Fruit fly (Drosophila melanogaster): ENCODE data around the gene Ca-alpha1T.

- TF ChIP-seq esg (GFP tag; conservative IDR thresholded peaks at IDR 0.05), result no peak; the same call in 1 of the 2 replicates
- peak; percentile 8 for TF ChIP-seq nerfin-1 (tag; optimal IDR thresholded peaks at IDR 0.05)
- TF ChIP-seq CG3995 (GFP tag; optimal IDR thresholded peaks at IDR 0.05), result no peak
- TF ChIP-seq CG15073 (GFP tag; optimal IDR thresholded peaks at IDR 0.05), result no peak
- peak; percentile 49 for TF ChIP-seq PHDP (tag; optimal IDR thresholded peaks at IDR 0.05)
- TF ChIP-seq MTF-1 (GFP tag; optimal IDR thresholded peaks at IDR 0.05; ENCODE audit: borderline replicate concordance), result no peak
- no peak for TF ChIP-seq shn (GFP tag; optimal IDR thresholded peaks at IDR 0.05)
- no peak for TF ChIP-seq kah (GFP tag; optimal IDR thresholded peaks at IDR 0.05)
- TF ChIP-seq CG4360 (GFP tag; IDR thresholded peaks at IDR 0.05), result no peak
- TF ChIP-seq seq (GFP tag; IDR thresholded peaks at IDR 0.05), result no peak
- TF ChIP-seq CG2678 (tag; optimal IDR thresholded peaks at IDR 0.05), result peak; percentile 56
- no peak for TF ChIP-seq ems (GFP tag; optimal IDR thresholded peaks at IDR 0.05)
Measured at dm6 chrX:6077043-6077547, 115.2 kb downstream of the Ca-alpha1T start.

Data from whole organism, embryonic.